Worm (Caenorhabditis elegans) whole organism, mixed stage, embryonic: ENCODE data around the gene Y67D8C.22.

Source experiments
- M03D4.4 ChIP-seq: sonication (generic microtip); optimal IDR thresholded peaks from 2 replicates; lab custom pipeline; 2017; ENCODE audit warnings: mild to moderate bottlenecking, missing genetic modification characterization, missing compliant biosample characterization
- bed-3 ChIP-seq: fragments of 200-800 bp; sonication (Bioruptor generic); optimal IDR thresholded peaks from 3 replicates; lab custom pipeline; 2018; ENCODE audit warnings: mild to moderate bottlenecking, missing genetic modification characterization, moderate library complexity, missing compliant biosample characterization
- blmp-1 ChIP-seq: fragments of 150-350 bp; optimal IDR thresholded peaks from 2 replicates; lab custom pipeline; 2014; ENCODE audit warnings: missing biosample characterization, missing genetic modification characterization
- ceh-43 ChIP-seq: fragments of 200-800 bp; sonication (Bioruptor generic); optimal IDR thresholded peaks from 2 replicates; lab custom pipeline; 2018; ENCODE audit warnings: mild to moderate bottlenecking, missing genetic modification characterization, moderate library complexity, missing compliant biosample characterization
- ces-1 ChIP-seq: fragments of 150-350 bp; optimal IDR thresholded peaks from 2 replicates; lab custom pipeline; 2014; ENCODE audit warnings: missing biosample characterization, missing genetic modification reagents, missing genetic modification characterization
- cnd-1 ChIP-seq: fragments of 200-800 bp; sonication (Bioruptor generic); optimal IDR thresholded peaks from 2 replicates; lab custom pipeline; 2018; ENCODE audit warnings: mild to moderate bottlenecking, missing genetic modification characterization, missing compliant biosample characterization
- drap-1 ChIP-seq: fragments of 200-800 bp; sonication (Bioruptor generic); optimal IDR thresholded peaks from 3 replicates; lab custom pipeline; 2018; ENCODE audit warnings: mild to moderate bottlenecking, missing genetic modification characterization, missing compliant biosample characterization
- elt-1 ChIP-seq: sonication (generic microtip); optimal IDR thresholded peaks from 2 replicates; lab custom pipeline; 2017; ENCODE audit warnings: missing genetic modification characterization, mild to moderate bottlenecking, missing compliant biosample characterization, antibody characterized with exemption, moderate library complexity, borderline replicate concordance; ENCODE audit not compliant: insufficient read depth
- elt-3 ChIP-seq: fragments of 150-350 bp; optimal IDR thresholded peaks from 2 replicates; lab custom pipeline; 2014; ENCODE audit warnings: missing biosample characterization, missing genetic modification characterization
- ham-2 ChIP-seq: fragments of 200-800 bp; sonication (Bioruptor generic); optimal IDR thresholded peaks from 2 replicates; lab custom pipeline; 2018; ENCODE audit warnings: mild to moderate bottlenecking, missing genetic modification characterization, missing compliant biosample characterization
- hlh-1 ChIP-seq: fragments of 150-350 bp; optimal IDR thresholded peaks from 2 replicates; lab custom pipeline; 2014; ENCODE audit warnings: missing biosample characterization, missing genetic modification reagents, missing genetic modification characterization
- lin-13 ChIP-seq: fragments of 150-350 bp; optimal IDR thresholded peaks from 2 replicates; lab custom pipeline; 2014; ENCODE audit warnings: missing biosample characterization, missing genetic modification characterization
- lin-32 ChIP-seq: fragments of 200-800 bp; sonication (Bioruptor generic); optimal IDR thresholded peaks from 2 replicates; lab custom pipeline; 2018; ENCODE audit warnings: mild to moderate bottlenecking, missing genetic modification characterization, missing compliant biosample characterization
- lsy-2 ChIP-seq: fragments of 150-350 bp; optimal IDR thresholded peaks from 2 replicates; lab custom pipeline; 2014; ENCODE audit warnings: missing biosample characterization, missing genetic modification characterization
- mab-5 ChIP-seq: fragments of 150-350 bp; optimal IDR thresholded peaks from 2 replicates; lab custom pipeline; 2014; ENCODE audit warnings: missing biosample characterization, missing genetic modification characterization
- mep-1 ChIP-seq: fragments of 150-350 bp; optimal IDR thresholded peaks from 2 replicates; lab custom pipeline; 2017; ENCODE audit warnings: missing biosample characterization, missing genetic modification reagents, missing genetic modification characterization, inconsistent platforms
- mls-2 ChIP-seq: sonication (generic microtip); optimal IDR thresholded peaks from 2 replicates; lab custom pipeline; 2016; ENCODE audit warnings: mild to moderate bottlenecking, missing genetic modification characterization, moderate library complexity, missing compliant biosample characterization
- nhr-12 ChIP-seq: fragments of 150-350 bp; optimal IDR thresholded peaks from 2 replicates; lab custom pipeline; 2014; ENCODE audit warnings: missing biosample characterization, missing genetic modification characterization
- nhr-2 ChIP-seq: fragments of 150-350 bp; optimal IDR thresholded peaks from 2 replicates; lab custom pipeline; 2014; ENCODE audit warnings: missing biosample characterization, missing genetic modification characterization
- nhr-237 ChIP-seq: fragments of 150-350 bp; optimal IDR thresholded peaks from 2 replicates; lab custom pipeline; 2014; ENCODE audit warnings: missing biosample characterization, missing genetic modification characterization
- nhr-28 ChIP-seq: fragments of 150-350 bp; optimal IDR thresholded peaks from 2 replicates; lab custom pipeline; 2014; ENCODE audit warnings: missing biosample characterization, missing genetic modification characterization
- nhr-76 ChIP-seq: sonication (generic microtip); optimal IDR thresholded peaks from 2 replicates; lab custom pipeline; 2017; ENCODE audit warnings: missing biosample characterization, missing genetic modification characterization
- pha-4 ChIP-seq: fragments of 150-350 bp; optimal IDR thresholded peaks from 2 replicates; lab custom pipeline; 2018; ENCODE audit warnings: missing biosample characterization, missing genetic modification reagents, missing genetic modification characterization
- sem-2 ChIP-seq: fragments of 200-800 bp; sonication (Bioruptor generic); optimal IDR thresholded peaks from 2 replicates; lab custom pipeline; 2018; ENCODE audit warnings: mild to moderate bottlenecking, missing genetic modification characterization, missing compliant biosample characterization
- tbx-8 ChIP-seq: fragments of 200-800 bp; sonication (Bioruptor generic); optimal IDR thresholded peaks from 2 replicates; lab custom pipeline; 2018; ENCODE audit warnings: mild to moderate bottlenecking, missing genetic modification characterization, moderate library complexity, missing compliant biosample characterization
- unc-120 ChIP-seq: sonication (generic microtip); optimal IDR thresholded peaks from 2 replicates; lab custom pipeline; 2017; ENCODE audit warnings: missing genetic modification characterization, missing compliant biosample characterization; ENCODE audit not compliant: poor library complexity, severe bottlenecking
- unc-39 ChIP-seq: fragments of 150-350 bp; optimal IDR thresholded peaks from 2 replicates; lab custom pipeline; 2014; ENCODE audit warnings: missing biosample characterization, missing genetic modification characterization
- unc-62 ChIP-seq: fragments of 150-350 bp; optimal IDR thresholded peaks from 2 replicates; lab custom pipeline; 2014; ENCODE audit warnings: missing biosample characterization, missing genetic modification reagents, missing genetic modification characterization
- zip-8 ChIP-seq: fragments of 150-350 bp; optimal IDR thresholded peaks from 2 replicates; lab custom pipeline; 2014; ENCODE audit warnings: missing biosample characterization, missing genetic modification characterization
- ztf-11 ChIP-seq: fragments of 150-350 bp; optimal IDR thresholded peaks from 2 replicates; lab custom pipeline; 2014; ENCODE audit warnings: missing biosample characterization, missing genetic modification characterization

The Y67D8C.22 gene

DNA sequence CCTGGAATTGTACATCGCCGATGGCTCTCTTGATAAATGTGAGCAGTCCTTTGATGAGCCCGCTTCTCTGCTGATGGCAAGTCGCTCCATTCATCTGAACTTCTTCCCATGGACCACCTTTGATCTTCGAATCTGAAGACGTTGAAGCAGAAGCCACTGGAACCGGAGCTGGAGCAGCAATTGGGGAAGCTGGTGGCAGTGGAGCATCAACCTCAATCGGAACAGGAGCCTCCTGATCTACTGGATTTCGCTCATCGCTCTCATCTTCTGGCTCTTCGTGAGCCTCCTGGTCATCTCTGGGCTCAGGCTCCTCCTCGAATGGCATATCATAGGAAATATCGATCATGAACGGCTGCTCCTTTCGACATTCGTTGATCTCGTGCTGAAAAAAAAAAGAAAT is 29.2 kb downstream of the Y67D8C.22 start:
- no peak for TF ChIP-seq mep-1 (tag; lab: Kevin White, UChicago)
- TF ChIP-seq tbx-8 (GFP tag; lab: Kevin White, UChicago) = no peak
- no peak for TF ChIP-seq lin-32 (GFP tag; lab: Kevin White, UChicago)
- no peak for TF ChIP-seq ceh-43 (GFP tag; lab: Kevin White, UChicago)
- no peak for TF ChIP-seq bed-3
- no peak for TF ChIP-seq zip-8 (tag; lab: Kevin White, UChicago)
- no peak for TF ChIP-seq nhr-28
- TF ChIP-seq blmp-1 (tag; lab: Kevin White, UChicago) = no peak
- no peak for TF ChIP-seq mab-5 (tag; lab: Kevin White, UChicago)
- TF ChIP-seq ham-2 = no peak

DNA sequence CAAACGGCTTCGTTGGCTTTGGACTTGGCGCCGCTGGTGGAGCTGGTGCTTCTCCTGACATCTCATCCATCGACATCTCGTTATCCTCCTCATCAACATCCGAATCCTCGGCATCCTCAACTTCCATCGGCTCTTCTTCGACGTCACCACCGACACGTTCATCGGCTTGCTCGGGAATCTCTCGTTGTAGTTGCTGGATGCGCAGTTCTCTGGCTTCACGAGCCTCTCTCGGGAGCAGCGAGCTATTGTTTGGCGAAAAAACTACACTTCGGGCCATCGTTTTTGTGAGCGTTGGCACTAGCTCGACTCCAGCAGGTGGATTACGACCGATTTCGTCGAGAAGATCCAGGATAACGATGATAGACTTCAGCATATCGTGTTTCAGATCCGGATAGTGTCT is 30.1 kb downstream of the Y67D8C.22 start:
- TF ChIP-seq nhr-76 (tag; lab: Kevin White, UChicago) (no peak), ztf-11 (tag; lab: Kevin White, UChicago) (no peak)
- TF ChIP-seq, all 35 proteins: peak for 0

DNA sequence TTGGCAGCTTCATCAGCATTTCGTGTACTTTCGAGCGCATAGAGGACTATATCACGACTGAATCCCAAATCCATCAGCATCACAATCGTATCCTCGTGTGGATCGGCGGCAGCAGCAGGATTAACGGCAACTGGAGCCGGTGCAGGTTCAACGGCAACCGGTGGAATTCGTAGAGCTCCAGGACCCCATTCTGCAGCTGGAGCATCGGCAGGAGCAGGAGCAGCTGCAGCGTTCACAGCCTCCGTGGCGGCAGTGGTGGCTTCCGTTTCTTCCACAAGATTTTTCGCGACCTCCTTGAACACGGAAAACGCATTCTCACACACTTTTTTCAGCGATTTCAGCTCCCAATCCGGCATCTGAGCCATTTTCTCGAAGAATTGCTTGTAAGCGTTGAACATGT is 31.9 kb downstream of the Y67D8C.22 start:
- TF ChIP-seq hlh-1 (tag; lab: Kevin White, UChicago) = no peak
- no peak for TF ChIP-seq cnd-1
- no peak for TF ChIP-seq unc-120 (tag; lab: Kevin White, UChicago)
- TF ChIP-seq tbx-8 (GFP tag; lab: Kevin White, UChicago) = no peak
- no peak for TF ChIP-seq mls-2 (tag; lab: Kevin White, UChicago)
- no peak for TF ChIP-seq nhr-2 (tag; lab: Kevin White, UChicago)
- TF ChIP-seq unc-62 = no peak
- no peak for TF ChIP-seq sem-2 (GFP tag; lab: Kevin White, UChicago)
- no peak for TF ChIP-seq nhr-12 (tag; lab: Kevin White, UChicago)
- no peak for TF ChIP-seq lin-32 (GFP tag; lab: Kevin White, UChicago)
- no peak for TF ChIP-seq elt-3
- TF ChIP-seq nhr-28 = no peak
- TF ChIP-seq ces-1 = no peak
- TF ChIP-seq lsy-2 (tag; lab: Kevin White, UChicago) = no peak
- TF ChIP-seq M03D4.4 (tag; lab: Kevin White, UChicago) = no peak
- no peak for TF ChIP-seq mab-5 (tag; lab: Kevin White, UChicago)
- no peak for TF ChIP-seq elt-1
- no peak for TF ChIP-seq unc-39
- TF ChIP-seq ztf-11 (tag; lab: Kevin White, UChicago) = no peak

DNA sequence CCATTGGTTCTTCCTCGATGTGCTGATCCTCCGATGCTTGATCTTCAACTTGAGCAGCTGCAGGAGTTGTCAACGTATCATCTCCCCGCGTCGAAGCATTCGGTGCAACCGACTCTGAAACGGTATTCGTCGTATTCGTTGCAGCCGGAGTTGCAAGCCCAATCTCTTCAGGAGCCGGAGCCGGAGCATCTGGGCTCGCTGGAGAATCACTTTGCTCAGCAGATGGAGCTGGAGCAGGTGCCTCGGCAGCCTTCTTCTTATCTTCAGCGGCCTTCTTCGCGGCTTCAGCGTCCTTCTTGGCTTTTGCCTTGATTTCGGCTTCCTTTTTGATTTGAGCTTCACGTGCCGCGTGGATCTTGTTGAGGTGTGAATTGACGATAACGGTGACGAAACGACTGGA is 37.4 kb downstream of the Y67D8C.22 start:
- no peak for TF ChIP-seq unc-62
- TF ChIP-seq unc-39 = no peak
- TF ChIP-seq nhr-237 = no peak
- no peak for TF ChIP-seq lin-13 (tag; lab: Kevin White, UChicago)
- TF ChIP-seq mls-2 (tag; lab: Kevin White, UChicago) = no peak
- no peak for TF ChIP-seq ceh-43 (GFP tag; lab: Kevin White, UChicago)
- TF ChIP-seq tbx-8 (GFP tag; lab: Kevin White, UChicago) = no peak
- TF ChIP-seq zip-8 (tag; lab: Kevin White, UChicago) = no peak
- TF ChIP-seq, all 35 proteins: peak for 0

DNA sequence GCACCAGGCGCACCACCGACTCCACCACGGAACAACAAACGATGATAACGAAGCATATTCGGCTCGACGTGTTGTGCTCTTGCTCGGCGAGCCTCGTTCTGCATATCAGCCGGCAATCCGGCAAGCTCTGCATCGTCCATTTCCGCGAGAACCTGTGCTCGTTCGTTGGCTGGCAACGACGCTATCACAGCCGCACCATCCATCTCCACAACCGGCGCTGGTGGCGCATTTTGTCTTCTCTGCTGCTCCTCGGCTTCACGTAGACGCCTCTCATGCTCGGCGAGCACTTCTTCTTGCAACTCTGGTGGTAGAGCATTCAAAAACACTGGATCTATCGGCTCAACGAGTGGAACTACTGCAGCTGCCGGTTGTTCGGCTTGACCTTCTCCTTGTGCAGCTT is 38.2 kb downstream of the Y67D8C.22 start:
- TF ChIP-seq sem-2 (GFP tag; lab: Kevin White, UChicago) = no peak
- no peak for TF ChIP-seq unc-39
- TF ChIP-seq M03D4.4 (tag; lab: Kevin White, UChicago) = no peak
- no peak for TF ChIP-seq drap-1 (GFP tag; lab: Kevin White, UChicago)
- TF ChIP-seq pha-4 (tag; lab: Kevin White, UChicago) = no peak
- no peak for TF ChIP-seq ces-1
- TF ChIP-seq ham-2 = no peak
- no peak for TF ChIP-seq nhr-76 (tag; lab: Kevin White, UChicago)
- no peak for TF ChIP-seq unc-120 (tag; lab: Kevin White, UChicago)
- TF ChIP-seq mls-2 (tag; lab: Kevin White, UChicago) = no peak
- TF ChIP-seq nhr-237 = no peak
- TF ChIP-seq lin-13 (tag; lab: Kevin White, UChicago) = no peak

DNA sequence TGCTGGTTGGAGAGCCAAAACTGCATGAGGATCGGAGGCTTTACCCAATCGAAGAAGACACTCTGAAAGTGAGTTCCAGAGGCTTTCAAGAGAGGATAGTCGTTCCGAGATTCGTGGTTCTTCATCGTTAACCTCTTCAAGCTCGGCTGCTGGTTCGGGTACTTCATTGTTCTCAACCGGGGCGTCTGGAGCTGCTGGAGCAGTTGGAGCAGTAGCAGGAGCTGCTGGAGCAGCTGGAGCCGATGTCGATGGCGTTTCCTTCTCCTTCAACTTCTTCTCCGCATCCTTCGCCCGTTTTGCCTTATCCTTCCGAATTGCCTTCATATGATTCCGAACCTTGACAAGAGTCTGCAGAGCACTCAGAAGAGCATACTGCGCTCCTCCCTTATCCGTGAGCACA is 40.7 kb downstream of the Y67D8C.22 start:
- TF ChIP-seq unc-39 = no peak
- no peak for TF ChIP-seq bed-3
- TF ChIP-seq nhr-28 = no peak
